Worm (Caenorhabditis elegans) whole organism, mixed stage, embryonic: Measurements from ENCODE around the gene F31E8.4.

ENCODE experiments used
- mab-5 ChIP-seq: fragments of 150-350 bp; optimal IDR thresholded peaks from 2 replicates; lab custom pipeline; 2014; ENCODE audit warnings: missing biosample characterization, missing genetic modification characterization
- snpc-4 ChIP-seq: fragments of 150-350 bp; optimal IDR thresholded peaks from 2 replicates; lab custom pipeline; 2014; ENCODE audit warnings: missing biosample characterization, missing genetic modification characterization

DNA sequence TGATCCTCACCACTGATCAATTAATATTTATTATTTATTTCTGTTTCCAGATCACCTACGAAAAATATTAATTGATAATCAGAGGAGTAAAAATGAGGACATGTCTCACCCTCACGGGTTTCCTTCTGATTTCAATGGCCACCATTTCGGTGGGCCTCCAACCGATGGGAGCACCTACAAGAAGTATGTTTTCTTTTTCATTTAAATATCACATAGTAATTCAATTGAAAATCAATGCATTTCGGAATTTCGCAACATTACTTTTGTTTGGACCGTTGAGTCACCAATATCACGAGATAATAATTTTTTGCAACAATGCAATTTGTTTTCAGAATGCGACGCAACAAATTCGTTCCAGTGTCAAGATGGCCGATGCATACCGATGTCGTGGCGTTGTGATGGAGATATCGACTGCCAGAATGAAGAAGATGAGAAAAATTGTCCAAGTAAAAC, 16.6 kb downstream of the F31E8.4 start, which contains the start of gene gldi-2:
- TF ChIP-seq snpc-4 (no peak), mab-5 (no peak)
